Fruit fly (Drosophila melanogaster) whole organism, prepupa: ENCODE results near the gene papi.

Experiments
- CG34406 ChIP-seq: fragments of 200-800 bp; sonication (Bioruptor generic); optimal IDR thresholded peaks from 3 replicates; lab custom pipeline; 2016; ENCODE audit warnings: missing biosample characterization, missing genetic modification characterization
- CG3919 ChIP-seq: fragments of 200-800 bp; sonication (Bioruptor generic); optimal IDR thresholded peaks from 3 replicates; lab custom pipeline; 2016; ENCODE audit warnings: missing biosample characterization, missing genetic modification characterization
- CG6163 ChIP-seq: fragments of 200-800 bp; sonication (Bioruptor generic); IDR thresholded peaks from 3 replicates; pipeline ENCODE4 v1.3.6; 2022; ENCODE audit warnings: missing biosample characterization, missing genetic modification characterization
- CG6792 ChIP-seq: fragments of 200-800 bp; sonication (Bioruptor generic); optimal IDR thresholded peaks from 3 replicates; lab custom pipeline; 2016; ENCODE audit warnings: missing biosample characterization, missing genetic modification characterization
- CG8119 ChIP-seq: fragments of 200-800 bp; sonication (Bioruptor generic); IDR thresholded peaks from 3 replicates; pipeline ENCODE4 v1.3.6; 2022; ENCODE audit warnings: missing biosample characterization, missing genetic modification characterization
- CG8632 ChIP-seq: fragments of 200-800 bp; sonication (Bioruptor generic); optimal IDR thresholded peaks from 3 replicates; lab custom pipeline; 2016; ENCODE audit warnings: missing biosample characterization, missing genetic modification characterization
- Gug ChIP-seq: fragments of 200-800 bp; sonication (Bioruptor generic); IDR thresholded peaks from 2 replicates; pipeline ENCODE4 v1.3.6; 2022; ENCODE audit warnings: missing biosample characterization, missing genetic modification characterization
- Hr38 ChIP-seq: sonication (Bioruptor generic); optimal IDR thresholded peaks from 2 replicates; lab custom pipeline; 2016; ENCODE audit warnings: missing biosample characterization, missing genetic modification characterization
- OdsH ChIP-seq: fragments of 200-800 bp; sonication (Bioruptor generic); optimal IDR thresholded peaks from 3 replicates; lab custom pipeline; 2016; ENCODE audit warnings: missing biosample characterization, missing genetic modification characterization
- fd59A ChIP-seq: fragments of 200-800 bp; sonication (Bioruptor generic); optimal IDR thresholded peaks from 2 replicates; lab custom pipeline; 2017; ENCODE audit warnings: missing biosample characterization, mild to moderate bottlenecking, missing genetic modification characterization, missing genetic modification reagents
- spab ChIP-seq: fragments of 200-800 bp; sonication (Bioruptor generic); optimal IDR thresholded peaks from 2 replicates; lab custom pipeline; 2017; ENCODE audit warnings: missing biosample characterization, mild to moderate bottlenecking, missing genetic modification characterization, missing genetic modification reagents

dm6 chr2L:2195328-2195727 is 25.2 kb upstream of the papi start:
- TF ChIP-seq CG6792 (GFP tag; lab: Kevin White, UChicago) (no peak), fd59A (GFP tag; lab: Kevin White, UChicago) (no peak), CG3919 (GFP tag; lab: Kevin White, UChicago) (no peak), Gug (GFP tag; lab: Robert Waterston, UW) (no peak), CG8632 (GFP tag; lab: Kevin White, UChicago) (no peak), Hr38 (GFP tag; lab: Kevin White, UChicago) (no peak), spab (GFP tag; lab: Kevin White, UChicago) (no peak), CG8119 (GFP tag; lab: Robert Waterston, UW) (no peak), CG6163 (GFP tag; lab: Robert Waterston, UW) (no peak), CG34406 (no peak), OdsH (GFP tag; lab: Kevin White, UChicago) (no peak)
